Fruit fly (Drosophila melanogaster) S2 (cell line): Measurements from ENCODE around the gene CG42353.

Source experiments
- CG8478 ChIP-seq: fragments of >200 bp; optimal IDR thresholded peaks from 2 replicates; lab custom pipeline; 2018
- CTCF ChIP-seq, 2 experiments: fragments of >200 bp; optimal IDR thresholded peaks; 2 replicates each; lab custom pipeline; 2018

Gene CG42353

dm6 chrX:16102338-16103218, 2.2 kb downstream of the CG42353 start:
- TF ChIP-seq CG8478 = no peak
- no peak for TF ChIP-seq CTCF (optimal IDR thresholded peaks at IDR 0.05; lab: Kevin White, UChicago)

dm6 chrX:16100726-16101351, 3.9 kb downstream of the CG42353 start:
- TF ChIP-seq CTCF (optimal IDR thresholded peaks at IDR 0.05; lab: Kevin White, UChicago) = no peak
- no peak for TF ChIP-seq CG8478

dm6 chrX:16096488-16096887, 8.3 kb downstream of the CG42353 start:
- no peak for TF ChIP-seq CG8478
- TF ChIP-seq CTCF (optimal IDR thresholded peaks at IDR 0.05; lab: Kevin White, UChicago) = peak; percentile 51 to 71

dm6 chrX:16092614-16093280, 12.0 kb downstream of the CG42353 start:
- TF ChIP-seq CTCF (optimal IDR thresholded peaks at IDR 0.05; lab: Kevin White, UChicago) (no peak), CG8478 (no peak)

- no peak for TF ChIP-seq CTCF (optimal IDR thresholded peaks at IDR 0.05; lab: Kevin White, UChicago)
- no peak for TF ChIP-seq CG8478
These were observed 13.2 kb downstream of the CG42353 start, which contains the start of gene Tob for dm6 chrX:16091431-16091990. Gene Tob (minus strand): TSS chrX:16091495.

dm6 chrX:16090179-16091144, 14.3 kb downstream of the CG42353 start:
- TF ChIP-seq CTCF (optimal IDR thresholded peaks at IDR 0.05; lab: Kevin White, UChicago) (no peak), CG8478 (no peak)

- TF ChIP-seq CTCF (optimal IDR thresholded peaks at IDR 0.05; lab: Kevin White, UChicago) = no peak
- no peak for TF ChIP-seq CG8478
These were observed 15.5 kb downstream of the CG42353 start for dm6 chrX:16089012-16089963.

- TF ChIP-seq CTCF (optimal IDR thresholded peaks at IDR 0.05; lab: Kevin White, UChicago) = no peak
- TF ChIP-seq CG8478 = no peak
These were observed 16.5 kb downstream of the CG42353 start for dm6 chrX:16088279-16088678.

- TF ChIP-seq CTCF (optimal IDR thresholded peaks at IDR 0.05; lab: Kevin White, UChicago) = no peak
- no peak for TF ChIP-seq CG8478
These were observed 17.2 kb downstream of the CG42353 start for dm6 chrX:16087496-16087895.

- TF ChIP-seq CTCF (optimal IDR thresholded peaks at IDR 0.05; lab: Kevin White, UChicago) = no peak
- TF ChIP-seq CG8478 = no peak
These were observed 18.7 kb downstream of the CG42353 start for dm6 chrX:16085865-16086592.

dm6 chrX:16082932-16083331, 21.8 kb downstream of the CG42353 start, which contains the start of gene CG8958:
Gene CG8958 (plus strand): TSS chrX:16083232.
- TF ChIP-seq CG8478 = no peak
- no peak for TF ChIP-seq CTCF (optimal IDR thresholded peaks at IDR 0.05; lab: Kevin White, UChicago)

- TF ChIP-seq CTCF (optimal IDR thresholded peaks at IDR 0.05; lab: Kevin White, UChicago) (peak in 1 of 2 experiments; percentile 28), CG8478 (no peak)
These were observed 31.3 kb downstream of the CG42353 start, which contains the start of gene Nipsnap for dm6 chrX:16073375-16073982. Gene Nipsnap (minus strand): TSS chrX:16073568.
